Worm (Caenorhabditis elegans): ENCODE measurements around the gene R57.2.

ce11 chrX:312908-313307 is 15.9 kb downstream of the R57.2 start, which contains the start of gene M02E1.4:
- no peak for TF ChIP-seq syd-9 (tag; optimal IDR thresholded peaks at IDR 0.05)
- TF ChIP-seq pqm-1 (tag; optimal IDR thresholded peaks at IDR 0.05), result no peak
- TF ChIP-seq ceh-34 (tag; optimal IDR thresholded peaks at IDR 0.05), result no peak
- TF ChIP-seq hlh-6 (tag; optimal IDR thresholded peaks at IDR 0.05), result no peak
